Fruit fly (Drosophila melanogaster): ENCODE data around the gene Ucp4A.

DNA sequence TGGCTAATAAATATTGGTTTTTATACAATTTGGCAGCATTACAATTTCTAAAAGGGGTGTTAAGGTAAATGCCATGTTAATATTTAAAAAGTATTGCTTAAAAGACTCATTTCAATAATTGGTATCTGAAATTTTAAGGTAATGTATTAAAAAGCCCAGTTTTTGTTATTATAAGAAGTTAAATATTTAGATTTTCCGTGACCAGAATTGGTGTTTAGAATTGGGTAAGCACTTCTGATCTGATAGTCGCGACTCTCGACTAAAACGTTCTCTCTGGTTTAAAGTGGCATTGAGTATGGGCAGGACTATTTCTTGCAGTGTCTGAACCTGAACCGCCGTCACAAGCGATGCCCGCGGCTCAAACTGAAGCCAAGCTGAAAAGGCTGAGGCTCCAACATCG, 28.3 kb upstream of the Ucp4A start:
- TF ChIP-seq rn (GFP tag; IDR thresholded peaks at IDR 0.05) (no peak), CG32121 (GFP tag; IDR thresholded peaks at IDR 0.05) (no peak), gl (tag; optimal IDR thresholded peaks at IDR 0.05) (no peak)
